Fruit fly (Drosophila melanogaster) whole organism, embryonic: ENCODE data around the gene zen.

Experiments used
- ATbp ChIP-seq: fragments of 200-800 bp; sonication (Bioruptor generic); optimal IDR thresholded peaks from 2 replicates; lab custom pipeline; 2017; ENCODE audit warnings: missing biosample characterization, mild to moderate bottlenecking, missing genetic modification characterization, missing genetic modification reagents
- Adf1 ChIP-seq: fragments of 200-800 bp; sonication (Bioruptor generic); IDR thresholded peaks from 2 replicates; pipeline ENCODE4 v1.3.6; 2022; ENCODE audit warnings: missing biosample characterization, missing genetic modification characterization
- Blimp-1 ChIP-seq: fragments of 200-800 bp; sonication (Bioruptor generic); optimal IDR thresholded peaks from 3 replicates; lab custom pipeline; 2018; ENCODE audit warnings: missing biosample characterization, missing genetic modification characterization, mild to moderate bottlenecking, moderate library complexity, missing genetic modification reagents
- BtbVII ChIP-seq: fragments of 200-800 bp; sonication (Bioruptor generic); optimal IDR thresholded peaks from 3 replicates; lab custom pipeline; 2017; ENCODE audit warnings: missing biosample characterization, mild to moderate bottlenecking, missing genetic modification characterization
- CG10654 ChIP-seq: fragments of 200-800 bp; sonication (Bioruptor generic); optimal IDR thresholded peaks from 2 replicates; lab custom pipeline; 2016; ENCODE audit warnings: missing biosample characterization, missing genetic modification characterization
- CG10979 ChIP-seq: fragments of 200-800 bp; sonication (Bioruptor generic); optimal IDR thresholded peaks from 2 replicates; lab custom pipeline; 2018; ENCODE audit warnings: missing biosample characterization, mild to moderate bottlenecking, missing genetic modification characterization, moderate library complexity
- CG12155 ChIP-seq: fragments of 200-800 bp; sonication (Bioruptor generic); optimal IDR thresholded peaks from 3 replicates; lab custom pipeline; 2016; ENCODE audit warnings: missing biosample characterization, missing genetic modification characterization
- CG13624 ChIP-seq: fragments of 200-800 bp; sonication (Bioruptor generic); optimal IDR thresholded peaks from 2 replicates; lab custom pipeline; 2016; ENCODE audit warnings: missing biosample characterization, missing genetic modification characterization
- CG1529 ChIP-seq: fragments of 200-800 bp; sonication (Bioruptor generic); optimal IDR thresholded peaks from 3 replicates; lab custom pipeline; 2018; ENCODE audit warnings: missing biosample characterization, missing genetic modification characterization
- CG17385 ChIP-seq: fragments of 200-800 bp; sonication (Bioruptor generic); optimal IDR thresholded peaks from 3 replicates; lab custom pipeline; 2018; ENCODE audit warnings: missing biosample characterization, mild to moderate bottlenecking, missing genetic modification characterization
- CG3065 ChIP-seq: fragments of 200-800 bp; sonication (Bioruptor generic); optimal IDR thresholded peaks from 2 replicates; lab custom pipeline; 2016; ENCODE audit warnings: missing biosample characterization, missing genetic modification characterization
- CG31388 ChIP-seq: fragments of 200-800 bp; sonication (Bioruptor generic); optimal IDR thresholded peaks from 2 replicates; lab custom pipeline; 2016; ENCODE audit warnings: missing biosample characterization, missing genetic modification characterization
- CG3163 ChIP-seq: fragments of 200-800 bp; sonication (Bioruptor generic); optimal IDR thresholded peaks from 3 replicates; lab custom pipeline; 2016; ENCODE audit warnings: missing biosample characterization, missing genetic modification characterization
- CG32767 ChIP-seq: fragments of 200-800 bp; sonication (Bioruptor generic); IDR thresholded peaks from 2 replicates; pipeline ENCODE4 v1.3.6; 2022; ENCODE audit warnings: missing biosample characterization, missing genetic modification characterization
- CG3726 ChIP-seq: fragments of 200-800 bp; sonication (Bioruptor generic); IDR thresholded peaks from 3 replicates; pipeline ENCODE4, ENCODE4 v1.3.6; 2022; ENCODE audit warnings: missing biosample characterization, missing genetic modification characterization
- CG4328 ChIP-seq: fragments of 200-800 bp; sonication (Bioruptor generic); optimal IDR thresholded peaks from 3 replicates; lab custom pipeline; 2017; ENCODE audit warnings: missing biosample characterization, missing genetic modification reagents, missing genetic modification characterization
- CG4730 ChIP-seq: fragments of 200-800 bp; sonication (Bioruptor generic); IDR thresholded peaks from 2 replicates; pipeline ENCODE4 v1.3.6; 2022; ENCODE audit warnings: missing biosample characterization, missing genetic modification characterization
- CG5180 ChIP-seq: fragments of 200-800 bp; sonication (Bioruptor generic); optimal IDR thresholded peaks from 3 replicates; lab custom pipeline; 2017; ENCODE audit warnings: missing biosample characterization, missing genetic modification characterization, mild to moderate bottlenecking, moderate library complexity, missing genetic modification reagents
- CG6791 ChIP-seq: fragments of 200-800 bp; sonication (Bioruptor generic); IDR thresholded peaks from 3 replicates; pipeline ENCODE4 v1.3.6; 2022; ENCODE audit warnings: missing biosample characterization, missing genetic modification characterization; ENCODE audit not compliant: partially characterized antibody
- CG8924 ChIP-seq: fragments of 200-800 bp; optimal IDR thresholded peaks from 3 replicates; lab custom pipeline; 2019; ENCODE audit warnings: missing biosample characterization, mild to moderate bottlenecking, missing genetic modification characterization, moderate library complexity
- CG8944 ChIP-seq: fragments of 200-800 bp; sonication (Bioruptor generic); optimal IDR thresholded peaks from 3 replicates; lab custom pipeline; 2016; ENCODE audit warnings: missing biosample characterization, missing genetic modification characterization
- CG9932 ChIP-seq: fragments of 200-800 bp; sonication (Bioruptor generic); IDR thresholded peaks from 2 replicates; pipeline ENCODE4 v1.3.6; 2022; ENCODE audit warnings: missing biosample characterization, missing genetic modification characterization
- Dek ChIP-seq: fragments of 200-800 bp; sonication (Bioruptor generic); optimal IDR thresholded peaks from 3 replicates; lab custom pipeline; 2019; ENCODE audit warnings: missing biosample characterization, mild to moderate bottlenecking, missing genetic modification characterization, moderate library complexity
- Dll ChIP-seq: fragments of 200-800 bp; sonication (Bioruptor generic); IDR thresholded peaks from 4 replicates; pipeline ENCODE4 v1.3.6; 2022; ENCODE audit warnings: missing biosample characterization, missing genetic modification characterization; ENCODE audit not compliant: partially characterized antibody
- ERR ChIP-seq: fragments of 200-800 bp; sonication (Bioruptor generic); optimal IDR thresholded peaks from 2 replicates; lab custom pipeline; 2016; ENCODE audit warnings: missing biosample characterization, missing genetic modification characterization
- Mrtf ChIP-seq: fragments of 200-800 bp; sonication (Bioruptor generic); IDR thresholded peaks from 3 replicates; pipeline ENCODE4 v1.3.6; 2022; ENCODE audit warnings: missing biosample characterization, missing genetic modification characterization
- Nf-YA ChIP-seq: fragments of 200-800 bp; sonication (Bioruptor generic); IDR thresholded peaks from 2 replicates; pipeline ENCODE4 v1.3.6; 2022; ENCODE audit warnings: missing biosample characterization, missing genetic modification characterization
- Pdp1 ChIP-seq, 2 experiments: fragments of 200-800 bp; sonication (Bioruptor generic); optimal IDR thresholded peaks; 3 replicates each; lab custom pipeline; 2016; ENCODE audit warnings: missing biosample characterization in 2 of 2, missing genetic modification characterization in 2 of 2, mild to moderate bottlenecking in 1 of 2, moderate library complexity in 1 of 2
- Poxn ChIP-seq: fragments of 200-800 bp; sonication (Bioruptor generic); IDR thresholded peaks from 2 replicates; pipeline ENCODE4 v1.3.6; 2022; ENCODE audit warnings: missing biosample characterization, missing genetic modification characterization
- ac ChIP-seq: fragments of 200-800 bp; sonication (Bioruptor generic); optimal IDR thresholded peaks from 3 replicates; lab custom pipeline; 2017; ENCODE audit warnings: missing biosample characterization, mild to moderate bottlenecking, missing genetic modification characterization
- bowl ChIP-seq: fragments of 200-800 bp; sonication (Bioruptor generic); IDR thresholded peaks from 2 replicates; pipeline ENCODE4 v1.3.6; 2022; ENCODE audit warnings: missing biosample characterization, missing genetic modification characterization
- cas ChIP-seq: fragments of 200-800 bp; sonication (Bioruptor generic); IDR thresholded peaks from 2 replicates; pipeline ENCODE4 v1.3.6; 2022; ENCODE audit warnings: missing biosample characterization, missing genetic modification characterization
- cato ChIP-seq: fragments of 200-800 bp; sonication (Bioruptor generic); optimal IDR thresholded peaks from 2 replicates; lab custom pipeline; 2016; ENCODE audit warnings: missing biosample characterization, missing genetic modification characterization, borderline replicate concordance
- crol ChIP-seq: fragments of 200-800 bp; sonication (Bioruptor generic); IDR thresholded peaks from 2 replicates; pipeline ENCODE4 v1.3.6; 2022; ENCODE audit warnings: missing biosample characterization, missing genetic modification characterization
- dimm ChIP-seq: fragments of 200-800 bp; sonication (Bioruptor generic); IDR thresholded peaks from 2 replicates; pipeline ENCODE4 v1.3.6; 2022; ENCODE audit warnings: missing biosample characterization, missing genetic modification characterization
- dpn ChIP-seq, 2 experiments: fragments of 200-800 bp; sonication (Bioruptor generic); optimal IDR thresholded peaks; 3 replicates each; lab custom pipeline; 2016; ENCODE audit warnings: missing biosample characterization in 2 of 2, missing genetic modification characterization in 2 of 2
- en ChIP-seq: fragments of 200-800 bp; sonication (Bioruptor generic); optimal IDR thresholded peaks from 2 replicates; lab custom pipeline; 2016; ENCODE audit warnings: missing biosample characterization, missing genetic modification characterization
- eve ChIP-seq, 2 experiments: fragments of >200 bp; optimal IDR thresholded peaks; 2 replicates each; lab custom pipeline; 2017; ENCODE audit warnings: missing biosample characterization in 2 of 2, missing genetic modification characterization in 2 of 2
- fd96Cb ChIP-seq: fragments of 200-800 bp; sonication (Bioruptor generic); optimal IDR thresholded peaks from 2 replicates; lab custom pipeline; 2018; ENCODE audit warnings: missing biosample characterization, mild to moderate bottlenecking, missing genetic modification characterization, moderate library complexity
- nerfin-2 ChIP-seq: fragments of 200-800 bp; sonication (Bioruptor generic); IDR thresholded peaks from 2 replicates; pipeline ENCODE4 v1.3.6; 2022; ENCODE audit warnings: missing biosample characterization, missing genetic modification characterization; ENCODE audit not compliant: partially characterized antibody
- p53 ChIP-seq: fragments of 200-800 bp; sonication (Bioruptor generic); optimal IDR thresholded peaks from 2 replicates; lab custom pipeline; 2016; ENCODE audit warnings: missing biosample characterization, missing genetic modification characterization
- peb ChIP-seq: fragments of 200-800 bp; sonication (Bioruptor generic); IDR thresholded peaks from 2 replicates; pipeline ENCODE4 v1.3.6; 2022; ENCODE audit warnings: missing biosample characterization, missing genetic modification characterization
- pho ChIP-seq: fragments of 200-800 bp; sonication (Bioruptor generic); optimal IDR thresholded peaks from 2 replicates; lab custom pipeline; 2016; ENCODE audit warnings: missing biosample characterization, missing genetic modification characterization
- row ChIP-seq: fragments of 200-800 bp; sonication (Bioruptor generic); IDR thresholded peaks from 3 replicates; pipeline ENCODE4 v1.3.6; 2022; ENCODE audit warnings: missing biosample characterization, missing genetic modification characterization
- slbo ChIP-seq: fragments of 200-800 bp; sonication (Bioruptor generic); IDR thresholded peaks from 2 replicates; pipeline ENCODE4 v1.3.6; 2022; ENCODE audit warnings: missing biosample characterization, missing genetic modification characterization
- slou ChIP-seq: fragments of 200-800 bp; sonication (Bioruptor generic); optimal IDR thresholded peaks from 3 replicates; lab custom pipeline; 2016; ENCODE audit warnings: missing biosample characterization, missing genetic modification characterization
- ssp ChIP-seq: fragments of 200-800 bp; sonication (Bioruptor generic); IDR thresholded peaks from 2 replicates; pipeline ENCODE4 v1.3.6; 2022; ENCODE audit warnings: missing biosample characterization, missing genetic modification characterization
- tin ChIP-seq: fragments of 200-800 bp; sonication (Bioruptor generic); optimal IDR thresholded peaks from 3 replicates; lab custom pipeline; 2016; ENCODE audit warnings: missing biosample characterization, missing genetic modification characterization
- unpg ChIP-seq: fragments of 200-800 bp; sonication (Bioruptor generic); optimal IDR thresholded peaks from 3 replicates; lab custom pipeline; 2018; ENCODE audit warnings: missing biosample characterization, mild to moderate bottlenecking, missing genetic modification characterization, moderate library complexity
- zfh1 ChIP-seq: fragments of 200-800 bp; sonication (Bioruptor generic); IDR thresholded peaks from 3 replicates; pipeline ENCODE4 v1.3.6; 2022; ENCODE audit warnings: missing biosample characterization, missing genetic modification characterization

zen gene

dm6 chr3R:6760755-6761647 lies 7.0 kb upstream of the zen start (continued):
- TF ChIP-seq Dek (tag; lab: Kevin White, UChicago) (no peak), CG8944 (GFP tag; lab: Kevin White, UChicago) (no peak), Poxn (GFP tag; lab: Robert Waterston, UW) (no peak), fd96Cb (tag; lab: Kevin White, UChicago) (peak; percentile 44), crol (GFP tag; lab: Robert Waterston, UW) (peak; percentile 84), CG3065 (GFP tag; lab: Kevin White, UChicago) (no peak), Nf-YA (GFP tag; lab: Robert Waterston, UW) (no peak), BtbVII (GFP tag; lab: Kevin White, UChicago) (peak; percentile 31), cato (GFP tag; lab: Kevin White, UChicago) (peak; percentile 14), CG8924 (tag; lab: Kevin White, UChicago) (peak; percentile 51), CG3726 (GFP tag; lab: Robert Waterston, UW) (no peak), bowl (GFP tag; lab: Robert Waterston, UW) (no peak), CG3163 (no peak), slbo (0 out of 2 replicates have a peak, but pooled peaks have one; percentile 2), Dll (GFP tag; lab: Robert Waterston, UW) (no peak), Adf1 (no peak), dpn (GFP tag; optimal IDR thresholded peaks at IDR 0.05; lab: Kevin White, UChicago) (peak in 1 of 2 experiments; percentile 30), pho (GFP tag; lab: Kevin White, UChicago) (no peak), row (GFP tag; lab: Robert Waterston, UW) (peak; percentile 61), ATbp (GFP tag; lab: Kevin White, UChicago) (peak; percentile 39), Blimp-1 (peak; percentile 29), eve (GFP tag; optimal IDR thresholded peaks at IDR 0.05; lab: Kevin White, UChicago) (peak in 1 of 2 experiments; percentile 74), CG12155 (no peak), ssp (GFP tag; lab: Robert Waterston, UW) (no peak), nerfin-2 (GFP tag; lab: Robert Waterston, UW) (no peak), CG13624 (GFP tag; lab: Kevin White, UChicago) (peak; percentile 2), zfh1 (GFP tag; lab: Robert Waterston, UW) (no peak), slou (GFP tag; lab: Kevin White, UChicago) (no peak), ac (GFP tag; lab: Kevin White, UChicago) (no peak), CG1529 (peak; percentile 3), peb (GFP tag; lab: Robert Waterston, UW) (no peak), unpg (peak; percentile 14), en (GFP tag; lab: Kevin White, UChicago) (no peak), CG10979 (peak; percentile 64), CG4328 (GFP tag; lab: Kevin White, UChicago) (no peak), Mrtf (no peak), ERR (GFP tag; lab: Kevin White, UChicago) (no peak), dimm (GFP tag; lab: Robert Waterston, UW) (no peak), CG32767 (no peak), tin (GFP tag; lab: Kevin White, UChicago) (peak; percentile 34), cas (no peak), CG6791 (GFP tag; lab: Robert Waterston, UW) (no peak; the same call in 2 of the 3 replicates), CG17385 (peak; percentile 55), Pdp1 (GFP tag; optimal IDR thresholded peaks at IDR 0.05; lab: Kevin White, UChicago) (peak in 1 of 2 experiments; percentile 13), CG31388 (peak; percentile 8), CG4730 (no peak), CG10654 (GFP tag; lab: Kevin White, UChicago) (no peak), CG9932 (GFP tag; lab: Robert Waterston, UW) (no peak), p53 (GFP tag; lab: Kevin White, UChicago) (no peak), CG5180 (GFP tag; lab: Kevin White, UChicago) (peak; percentile 29)
